Fruit fly (Drosophila melanogaster) whole organism, embryonic: ENCODE results near the gene mRpL37.

ENCODE experiments used
- Abd-B ChIP-seq: fragments of 200-800 bp; sonication (Bioruptor generic); optimal IDR thresholded peaks from 2 replicates; lab custom pipeline; 2018; ENCODE audit warnings: missing biosample characterization, mild to moderate bottlenecking, missing genetic modification characterization, moderate library complexity
- Aef1 ChIP-seq: fragments of 200-800 bp; sonication (Bioruptor generic); IDR thresholded peaks from 3 replicates; pipeline ENCODE4 v1.3.6; 2022; ENCODE audit warnings: missing biosample characterization, missing genetic modification characterization
- CG10321 ChIP-seq: fragments of 200-800 bp; sonication (Bioruptor generic); IDR thresholded peaks from 2 replicates; pipeline ENCODE4 v1.3.6; 2022; ENCODE audit warnings: missing biosample characterization, missing genetic modification characterization
- CG10979 ChIP-seq: fragments of 200-800 bp; sonication (Bioruptor generic); optimal IDR thresholded peaks from 2 replicates; lab custom pipeline; 2018; ENCODE audit warnings: missing biosample characterization, mild to moderate bottlenecking, missing genetic modification characterization, moderate library complexity
- CG12744 ChIP-seq: fragments of 200-800 bp; sonication (Bioruptor generic); optimal IDR thresholded peaks from 2 replicates; lab custom pipeline; 2016; ENCODE audit warnings: missing biosample characterization, missing genetic modification characterization
- CG14860 ChIP-seq: fragments of 200-800 bp; sonication (Bioruptor generic); IDR thresholded peaks from 3 replicates; pipeline ENCODE4 v1.3.6; 2022; ENCODE audit warnings: missing biosample characterization, missing genetic modification characterization; ENCODE audit not compliant: partially characterized antibody
- CG1603 ChIP-seq: fragments of 200-800 bp; sonication (Bioruptor generic); optimal IDR thresholded peaks from 2 replicates; lab custom pipeline; 2019; ENCODE audit warnings: missing biosample characterization, mild to moderate bottlenecking, missing genetic modification characterization, moderate library complexity
- CG16815 ChIP-seq: fragments of 200-800 bp; sonication (Bioruptor generic); optimal IDR thresholded peaks from 3 replicates; lab custom pipeline; 2017; ENCODE audit warnings: missing biosample characterization, mild to moderate bottlenecking, missing genetic modification characterization
- CG2120 ChIP-seq: fragments of 200-800 bp; sonication (Bioruptor generic); optimal IDR thresholded peaks from 3 replicates; lab custom pipeline; 2016; ENCODE audit warnings: missing biosample characterization, missing genetic modification characterization
- CG2129 ChIP-seq: fragments of 200-800 bp; sonication (Bioruptor generic); IDR thresholded peaks from 2 replicates; pipeline ENCODE4 v1.3.6; 2022; ENCODE audit warnings: missing biosample characterization, missing genetic modification characterization; ENCODE audit not compliant: partially characterized antibody
- CG30431 ChIP-seq: fragments of 200-800 bp; sonication (Bioruptor generic); optimal IDR thresholded peaks from 2 replicates; lab custom pipeline; 2017; ENCODE audit warnings: missing biosample characterization, missing genetic modification characterization
- CG31441 ChIP-seq: fragments of 200-800 bp; sonication (Bioruptor generic); IDR thresholded peaks from 2 replicates; pipeline ENCODE4 v1.3.6; 2022; ENCODE audit warnings: missing biosample characterization, missing genetic modification characterization
- CG4730 ChIP-seq: fragments of 200-800 bp; sonication (Bioruptor generic); IDR thresholded peaks from 2 replicates; pipeline ENCODE4 v1.3.6; 2022; ENCODE audit warnings: missing biosample characterization, missing genetic modification characterization
- CG4854 ChIP-seq: fragments of 200-800 bp; sonication (Bioruptor generic); optimal IDR thresholded peaks from 2 replicates; lab custom pipeline; 2016; ENCODE audit warnings: missing biosample characterization, missing genetic modification characterization, inconsistent platforms
- CG5245 ChIP-seq: fragments of 200-800 bp; sonication (Bioruptor generic); optimal IDR thresholded peaks from 3 replicates; lab custom pipeline; 2016; ENCODE audit warnings: missing biosample characterization, missing genetic modification characterization
- CG8478 ChIP-seq: fragments of >200 bp; optimal IDR thresholded peaks from 2 replicates; lab custom pipeline; 2018
- CHES-1-like ChIP-seq: fragments of 200-800 bp; sonication (Bioruptor generic); optimal IDR thresholded peaks from 2 replicates; lab custom pipeline; 2016; ENCODE audit warnings: missing biosample characterization, missing genetic modification characterization
- D ChIP-seq, 2 experiments: fragments of 200-800 bp in 1 of 2; fragments of >200 bp in 1 of 2; sonication (Bioruptor generic) in 1 of 2; optimal IDR thresholded peaks; 2 replicates in 1 of 2; 3 replicates in 1 of 2; lab custom pipeline; 2017; ENCODE audit warnings: mild to moderate bottlenecking in 1 of 2, missing biosample characterization in 1 of 2, missing genetic modification characterization in 1 of 2, missing genetic modification reagents in 1 of 2
- Dref ChIP-seq: fragments of 200-800 bp; sonication (Bioruptor generic); IDR thresholded peaks from 2 replicates; pipeline ENCODE4 v1.3.6; 2022; ENCODE audit warnings: missing biosample characterization, missing genetic modification characterization
- Ets97D ChIP-seq: fragments of 200-800 bp; sonication (Bioruptor generic); optimal IDR thresholded peaks from 3 replicates; lab custom pipeline; 2016; ENCODE audit warnings: missing biosample characterization, missing genetic modification characterization
- GATAe ChIP-seq: fragments of 200-800 bp; sonication (Bioruptor generic); conservative IDR thresholded peaks from 2 replicates; pipeline ENCODE4 v1.3.6; 2022; ENCODE audit warnings: missing biosample characterization, missing genetic modification characterization
- HLH54F ChIP-seq: fragments of 200-800 bp; sonication (Bioruptor generic); optimal IDR thresholded peaks from 3 replicates; lab custom pipeline; 2016; ENCODE audit warnings: missing biosample characterization, missing genetic modification characterization
- HLHmδ ChIP-seq: fragments of 200-800 bp; sonication (Bioruptor generic); optimal IDR thresholded peaks from 2 replicates; lab custom pipeline; 2018; ENCODE audit warnings: missing biosample characterization, mild to moderate bottlenecking, missing genetic modification characterization, moderate library complexity
- Hr51 ChIP-seq, 2 experiments: fragments of 200-800 bp; sonication (Bioruptor generic); optimal IDR thresholded peaks; 2 replicates in 1 of 2; 3 replicates in 1 of 2; lab custom pipeline; 2016 to 2018; ENCODE audit warnings: missing biosample characterization in 2 of 2, missing genetic modification characterization in 2 of 2, mild to moderate bottlenecking in 1 of 2, moderate library complexity in 1 of 2
- NC2α ChIP-seq: fragments of 200-800 bp; sonication (Bioruptor generic); optimal IDR thresholded peaks from 2 replicates; lab custom pipeline; 2016; ENCODE audit warnings: missing biosample characterization, missing genetic modification characterization
- NfI ChIP-seq: fragments of 200-800 bp; sonication (Bioruptor generic); optimal IDR thresholded peaks from 3 replicates; lab custom pipeline; 2018; ENCODE audit warnings: missing biosample characterization, mild to moderate bottlenecking, missing genetic modification characterization, moderate library complexity
- Poxn ChIP-seq: fragments of 200-800 bp; sonication (Bioruptor generic); IDR thresholded peaks from 2 replicates; pipeline ENCODE4 v1.3.6; 2022; ENCODE audit warnings: missing biosample characterization, missing genetic modification characterization
- Ptx1 ChIP-seq: fragments of 200-800 bp; sonication (Bioruptor generic); IDR thresholded peaks from 2 replicates; pipeline ENCODE4 v1.3.6; 2022; ENCODE audit warnings: missing biosample characterization, missing genetic modification characterization
- Side ChIP-seq: fragments of 200-800 bp; sonication (Bioruptor generic); optimal IDR thresholded peaks from 2 replicates; lab custom pipeline; 2016; ENCODE audit warnings: missing biosample characterization, missing genetic modification characterization
- Xrp1 ChIP-seq: fragments of 200-800 bp; sonication (Bioruptor generic); IDR thresholded peaks from 2 replicates; pipeline ENCODE4 v1.3.6; 2022; ENCODE audit warnings: missing biosample characterization, missing genetic modification characterization
- az2 ChIP-seq: fragments of 200-800 bp; sonication (Bioruptor generic); optimal IDR thresholded peaks from 3 replicates; lab custom pipeline; 2016; ENCODE audit warnings: missing biosample characterization, missing genetic modification characterization
- bab2 ChIP-seq: fragments of 200-800 bp; sonication (Bioruptor generic); optimal IDR thresholded peaks from 2 replicates; lab custom pipeline; 2016; ENCODE audit warnings: missing biosample characterization, missing genetic modification characterization
- bcd ChIP-seq: fragments of 200-800 bp; sonication (Bioruptor generic); optimal IDR thresholded peaks from 2 replicates; lab custom pipeline; 2017; ENCODE audit warnings: missing biosample characterization, mild to moderate bottlenecking, missing genetic modification characterization
- cad ChIP-seq: fragments of >200 bp; optimal IDR thresholded peaks from 2 replicates; lab custom pipeline; 2017; ENCODE audit warnings: missing biosample characterization, missing genetic modification characterization
- cato ChIP-seq: fragments of 200-800 bp; sonication (Bioruptor generic); optimal IDR thresholded peaks from 2 replicates; lab custom pipeline; 2016; ENCODE audit warnings: missing biosample characterization, missing genetic modification characterization, borderline replicate concordance
- cg ChIP-seq: fragments of 200-800 bp; sonication (Bioruptor generic); optimal IDR thresholded peaks from 3 replicates; lab custom pipeline; 2019; ENCODE audit warnings: missing biosample characterization, mild to moderate bottlenecking, missing genetic modification characterization, moderate library complexity
- dpn ChIP-seq, 2 experiments: fragments of 200-800 bp; sonication (Bioruptor generic); optimal IDR thresholded peaks; 3 replicates each; lab custom pipeline; 2016; ENCODE audit warnings: missing biosample characterization in 2 of 2, missing genetic modification characterization in 2 of 2
- fd64A ChIP-seq: fragments of 200-800 bp; sonication (Bioruptor generic); optimal IDR thresholded peaks from 3 replicates; lab custom pipeline; 2018; ENCODE audit warnings: missing biosample characterization, mild to moderate bottlenecking, missing genetic modification characterization
- grau ChIP-seq: fragments of 200-800 bp; optimal IDR thresholded peaks from 3 replicates; lab custom pipeline; 2019; ENCODE audit warnings: missing biosample characterization, mild to moderate bottlenecking, missing genetic modification characterization, moderate library complexity
- hbn ChIP-seq: fragments of 200-800 bp; sonication (Bioruptor generic); IDR thresholded peaks from 2 replicates; pipeline ENCODE4 v1.3.6; 2022; ENCODE audit warnings: missing biosample characterization, missing genetic modification characterization; ENCODE audit not compliant: partially characterized antibody
- lov ChIP-seq, 2 experiments: fragments of 200-800 bp in 1 of 2; fragments of >200 bp in 1 of 2; sonication (Bioruptor generic) in 1 of 2; IDR thresholded peaks in 1 of 2; optimal IDR thresholded peaks in 1 of 2; 2 replicates in 1 of 2; 3 replicates in 1 of 2; pipeline versions ENCODE4 v1.3.6 to Lab custom; 2017 to 2022; ENCODE audit warnings: missing biosample characterization in 1 of 2, missing genetic modification characterization in 1 of 2
- mam ChIP-seq: fragments of 200-800 bp; sonication (Bioruptor generic); optimal IDR thresholded peaks from 3 replicates; lab custom pipeline; 2016; ENCODE audit warnings: missing biosample characterization, missing genetic modification characterization
- odd ChIP-seq: fragments of 200-800 bp; sonication (Bioruptor generic); optimal IDR thresholded peaks from 2 replicates; lab custom pipeline; 2017; ENCODE audit warnings: missing biosample characterization, mild to moderate bottlenecking, missing genetic modification characterization
- sd ChIP-seq: fragments of 200-800 bp; sonication (Bioruptor generic); optimal IDR thresholded peaks from 3 replicates; lab custom pipeline; 2018; ENCODE audit warnings: missing biosample characterization, mild to moderate bottlenecking, missing genetic modification characterization, moderate library complexity
- slp2 ChIP-seq: fragments of 200-800 bp; sonication (Bioruptor generic); optimal IDR thresholded peaks from 2 replicates; lab custom pipeline; 2016; ENCODE audit warnings: missing biosample characterization, missing genetic modification characterization
- sob ChIP-seq: fragments of 200-800 bp; sonication (Bioruptor generic); IDR thresholded peaks from 2 replicates; pipeline ENCODE4 v1.3.6; 2022; ENCODE audit warnings: missing biosample characterization, missing genetic modification characterization
- tap ChIP-seq: fragments of 200-800 bp; optimal IDR thresholded peaks from 3 replicates; lab custom pipeline; 2019; ENCODE audit warnings: missing biosample characterization, mild to moderate bottlenecking, missing genetic modification characterization, moderate library complexity
- tin ChIP-seq: fragments of 200-800 bp; sonication (Bioruptor generic); optimal IDR thresholded peaks from 3 replicates; lab custom pipeline; 2016; ENCODE audit warnings: missing biosample characterization, missing genetic modification characterization
- tio ChIP-seq: fragments of 200-800 bp; sonication (Bioruptor generic); optimal IDR thresholded peaks from 2 replicates; lab custom pipeline; 2017; ENCODE audit warnings: missing biosample characterization, missing genetic modification characterization, inconsistent platforms
- toy ChIP-seq: fragments of 200-800 bp; sonication (Bioruptor generic); IDR thresholded peaks from 2 replicates; pipeline ENCODE4 v1.3.6; 2022; ENCODE audit warnings: missing biosample characterization, missing genetic modification characterization

mRpL37 gene

DNA sequence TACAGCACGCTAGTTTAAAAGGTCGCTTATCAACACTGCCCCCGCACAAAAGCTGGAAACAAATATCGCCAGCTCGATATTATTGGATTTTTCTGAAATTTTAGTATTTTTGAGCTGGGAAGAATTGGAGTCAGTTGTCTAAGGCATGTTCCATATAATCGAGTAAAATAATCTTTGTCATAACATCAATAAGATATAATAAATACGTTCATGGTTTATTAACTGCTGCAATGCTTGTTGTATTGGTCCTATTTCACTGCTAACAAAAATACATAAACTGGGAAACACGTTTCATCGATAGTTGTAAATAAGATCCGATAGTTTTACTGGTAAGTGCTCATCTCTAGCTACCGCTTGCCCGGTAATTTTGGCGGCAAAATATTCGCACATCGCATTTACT is 4.3 kb upstream of the mRpL37 start, which contains the start of the genes Art1 and Mcm5 (continued):
- TF ChIP-seq CG4854 (GFP tag; lab: Kevin White, UChicago) (peak; percentile 46), cato (no peak), GATAe (GFP tag; lab: Robert Waterston, UW) (no peak), Ets97D (GFP tag; lab: Kevin White, UChicago) (peak; percentile 80), Xrp1 (GFP tag; lab: Robert Waterston, UW) (no peak), tin (GFP tag; lab: Kevin White, UChicago) (peak; percentile 42), lov (optimal IDR thresholded peaks at IDR 0.05; lab: Kevin White, UChicago) (no peak), lov (GFP tag; IDR thresholded peaks at IDR 0.05; lab: Robert Waterston, UW) (no peak), odd (GFP tag; lab: Kevin White, UChicago) (no peak), mam (GFP tag; lab: Kevin White, UChicago) (peak; percentile 52), bcd (GFP tag; lab: Kevin White, UChicago) (peak; percentile 11), CG14860 (peak; percentile 90), cg (GFP tag; lab: Kevin White, UChicago) (no peak), CG31441 (GFP tag; lab: Robert Waterston, UW) (no peak), CG5245 (GFP tag; lab: Kevin White, UChicago) (no peak), cad (no peak), Side (GFP tag; lab: Kevin White, UChicago) (peak; percentile 15), CG12744 (peak; percentile 30), Ptx1 (GFP tag; lab: Robert Waterston, UW) (no peak), CHES-1-like (peak; percentile 74), sd (peak; percentile 16), NfI (GFP tag; lab: Kevin White, UChicago) (peak; percentile 33), fd64A (GFP tag; lab: Kevin White, UChicago) (no peak), CG10979 (tag; lab: Kevin White, UChicago) (peak; percentile 19), slp2 (GFP tag; lab: Kevin White, UChicago) (peak; percentile 38), NC2α (GFP tag; lab: Kevin White, UChicago) (no peak), Dref (GFP tag; lab: Robert Waterston, UW) (peak; percentile 51), tap (no peak), sob (peak; percentile 70), CG16815 (GFP tag; lab: Kevin White, UChicago) (no peak), dpn (GFP tag; optimal IDR thresholded peaks at IDR 0.05; lab: Kevin White, UChicago) (peak; percentile 56 to 61), HLH54F (GFP tag; lab: Kevin White, UChicago) (peak; percentile 60), CG30431 (no peak), bab2 (GFP tag; lab: Kevin White, UChicago) (peak; percentile 19), Aef1 (GFP tag; lab: Robert Waterston, UW) (0 out of 3 replicates have a peak, but pooled peaks have one; percentile 18), CG1603 (tag; lab: Kevin White, UChicago) (peak; percentile 26), CG2120 (peak; percentile 68), HLHmδ (no peak), CG8478 (lab: Kevin White, UChicago) (no peak), toy (GFP tag; lab: Robert Waterston, UW) (no peak), CG4730 (no peak), az2 (GFP tag; lab: Kevin White, UChicago) (peak; percentile 17), Poxn (GFP tag; lab: Robert Waterston, UW) (no peak), grau (tag; lab: Kevin White, UChicago) (peak; percentile 48), CG2129 (peak; percentile 95), D (optimal IDR thresholded peaks at IDR 0.05; lab: Kevin White, UChicago) (no peak), D (GFP tag; optimal IDR thresholded peaks at IDR 0.05; lab: Kevin White, UChicago) (no peak), hbn (GFP tag; lab: Robert Waterston, UW) (peak; percentile 91), CG10321 (GFP tag; lab: Robert Waterston, UW) (no peak), Hr51 (GFP tag; optimal IDR thresholded peaks at IDR 0.05; lab: Kevin White, UChicago) (peak in 1 of 2 experiments; percentile 28), tio (no peak), Abd-B (GFP tag; lab: Kevin White, UChicago) (peak; percentile 51)
